Worm (Caenorhabditis elegans): ENCODE measurements around the gene F14H3.15.
A peak's percentile ranks its signal among the peaks of the same experiment; 100 is the strongest.

The F14H3.15 gene

ce11 chrV:16041412-16041811 lies 18.6 kb downstream of the F14H3.15 start:
- no peak for TF ChIP-seq C04F5.9 (tag; optimal IDR thresholded peaks at IDR 0.05)
- no peak for TF ChIP-seq ceh-88 (GFP tag; IDR thresholded peaks at IDR 0.05)
- no peak for TF ChIP-seq elt-2 (tag; optimal IDR thresholded peaks at IDR 0.05)
- TF ChIP-seq nhr-90 (tag; optimal IDR thresholded peaks at IDR 0.05; ENCODE audit: poor library complexity), result peak; percentile 2
- no peak for TF ChIP-seq sptf-1 (tag; optimal IDR thresholded peaks at IDR 0.05)
- no peak for TF ChIP-seq nhr-11 (tag; optimal IDR thresholded peaks at IDR 0.05)
- TF ChIP-seq ces-1 (GFP tag; optimal IDR thresholded peaks at IDR 0.05), result no peak
- TF ChIP-seq sup-37 (GFP tag; optimal IDR thresholded peaks at IDR 0.05), result no peak
- TF ChIP-seq hlh-4 (tag; optimal IDR thresholded peaks at IDR 0.05), result no peak
- TF ChIP-seq unc-98 (GFP tag; IDR thresholded peaks at IDR 0.05), result no peak
- no peak for TF ChIP-seq lin-39 (tag; optimal IDR thresholded peaks at IDR 0.05)
- TF ChIP-seq ceh-90 (tag; optimal IDR thresholded peaks at IDR 0.05), result no peak
- TF ChIP-seq hpl-2 (GFP tag; optimal IDR thresholded peaks at IDR 0.05), result no peak
- no peak for TF ChIP-seq ama-1 (optimal IDR thresholded peaks at IDR 0.05)
- TF ChIP-seq ceh-8 (GFP tag; optimal IDR thresholded peaks at IDR 0.05), result no peak
- peak; percentile 18 to 35 (median 19) for TF ChIP-seq dpl-1 (GFP tag; optimal IDR thresholded peaks at IDR 0.05)
- TF ChIP-seq pag-3 (tag; optimal IDR thresholded peaks at IDR 0.05; ENCODE audit: borderline replicate concordance, insufficient read depth), result no peak
- TF ChIP-seq egl-27 (tag; optimal IDR thresholded peaks at IDR 0.05), result no peak
- no peak for TF ChIP-seq efl-3 (GFP tag; optimal IDR thresholded peaks at IDR 0.05)
- TF ChIP-seq C16A3.4 (tag; optimal IDR thresholded peaks at IDR 0.05), result no peak
- TF ChIP-seq nhr-84 (tag; optimal IDR thresholded peaks at IDR 0.05), result no peak
- no peak for TF ChIP-seq snpc-4 (tag; optimal IDR thresholded peaks at IDR 0.05)
- TF ChIP-seq ztf-11 (tag; optimal IDR thresholded peaks at IDR 0.05), result no peak
- no peak for TF ChIP-seq C34B4.2 (tag; optimal IDR thresholded peaks at IDR 0.05)
- no peak for TF ChIP-seq jun-1 (tag; optimal IDR thresholded peaks at IDR 0.05)
- no peak for TF ChIP-seq nhr-47 (tag; optimal IDR thresholded peaks at IDR 0.05)
- no peak for TF ChIP-seq tbx-2 (tag; optimal IDR thresholded peaks at IDR 0.05)
- TF ChIP-seq lsy-2 (tag; optimal IDR thresholded peaks at IDR 0.05), result peak in 1 of 2 experiments; percentile 19
- TF ChIP-seq nhr-237 (tag; optimal IDR thresholded peaks at IDR 0.05), result no peak
- TF ChIP-seq unc-30 (tag; optimal IDR thresholded peaks at IDR 0.05), result no peak
- no peak for TF ChIP-seq ztf-4 (tag; optimal IDR thresholded peaks at IDR 0.05)
- TF ChIP-seq nhr-71 (tag; optimal IDR thresholded peaks at IDR 0.05), result peak; percentile 23
- TF ChIP-seq lin-14 (GFP tag; optimal IDR thresholded peaks at IDR 0.05), result peak; percentile 3
- no peak for TF ChIP-seq rnt-1 (tag; optimal IDR thresholded peaks at IDR 0.05)
- TF ChIP-seq swsn-7 (tag; optimal IDR thresholded peaks at IDR 0.05), result no peak
- no peak for TF ChIP-seq lir-3 (tag; optimal IDR thresholded peaks at IDR 0.05; ENCODE audit: poor library complexity)
- TF ChIP-seq xbp-1 (tag; optimal IDR thresholded peaks at IDR 0.05), result peak; percentile 23
- TF ChIP-seq nhr-85 (tag), result peak; percentile 80
- TF ChIP-seq unc-130 (tag; optimal IDR thresholded peaks at IDR 0.05), result no peak
- TF ChIP-seq mdl-1 (tag; optimal IDR thresholded peaks at IDR 0.05), result no peak
- TF ChIP-seq mab-9 (GFP tag; IDR thresholded peaks at IDR 0.05), result no peak
- no peak for TF ChIP-seq ceh-82 (tag; optimal IDR thresholded peaks at IDR 0.05)
- peak; percentile 1 for TF ChIP-seq mep-1 (tag; optimal IDR thresholded peaks at IDR 0.05)
- no peak for TF ChIP-seq grh-1 (GFP tag; IDR thresholded peaks at IDR 0.05)
- TF ChIP-seq lin-35 (GFP tag; optimal IDR thresholded peaks at IDR 0.05), result no peak
- TF ChIP-seq efl-1 (optimal IDR thresholded peaks at IDR 0.05), result peak in 1 of 2 experiments; percentile 10
- no peak for TF ChIP-seq efl-1 (GFP tag; optimal IDR thresholded peaks at IDR 0.05 in 1 of 2)
- TF ChIP-seq F16B12.6 (tag; optimal IDR thresholded peaks at IDR 0.05), result no peak
- no peak for TF ChIP-seq nhr-20 (tag; optimal IDR thresholded peaks at IDR 0.05)
- TF ChIP-seq snu-23 (GFP tag; optimal IDR thresholded peaks at IDR 0.05), result no peak
- TF ChIP-seq alr-1 (tag; optimal IDR thresholded peaks at IDR 0.05; ENCODE audit: borderline replicate concordance), result no peak
- no peak for TF ChIP-seq nhr-76 (tag; optimal IDR thresholded peaks at IDR 0.05)
- TF ChIP-seq mef-2 (tag; optimal IDR thresholded peaks at IDR 0.05), result no peak
- TF ChIP-seq zip-4 (GFP tag; optimal IDR thresholded peaks at IDR 0.05), result no peak

Measured in whole organism, L1 larva.